Worm (Caenorhabditis elegans) whole organism, young adult: ENCODE data around the gene D1014.5.

Experiments used
- D2030.7 ChIP-seq: fragments of 200-800 bp; sonication (Bioruptor generic); IDR thresholded peaks from 2 replicates; pipeline ENCODE4 v1.3.6; 2022; ENCODE audit warnings: missing genetic modification reagents, missing genetic modification characterization, missing compliant biosample characterization
- F33H1.4 ChIP-seq: fragments of 200-800 bp; sonication (Bioruptor generic); IDR thresholded peaks from 2 replicates; pipeline ENCODE4 v1.3.6; 2022; ENCODE audit warnings: missing genetic modification reagents, missing genetic modification characterization, missing compliant biosample characterization
- F49E8.2 ChIP-seq: sonication (generic microtip); optimal IDR thresholded peaks from 3 replicates; lab custom pipeline; 2017; ENCODE audit warnings: missing genetic modification characterization, mild to moderate bottlenecking, missing compliant biosample characterization, antibody characterized with exemption, moderate library complexity; ENCODE audit not compliant: insufficient read depth
- F57A8.1 ChIP-seq: fragments of 200-800 bp; sonication (Bioruptor generic); optimal IDR thresholded peaks from 2 replicates; lab custom pipeline; 2018; ENCODE audit warnings: mild to moderate bottlenecking, missing genetic modification characterization, moderate library complexity, missing compliant biosample characterization
- T07F8.4 ChIP-seq: sonication (generic microtip); optimal IDR thresholded peaks from 2 replicates; lab custom pipeline; 2016; ENCODE audit warnings: mild to moderate bottlenecking, missing genetic modification characterization, moderate library complexity, missing compliant biosample characterization
- T26A5.8 ChIP-seq: sonication (generic microtip); optimal IDR thresholded peaks from 2 replicates; lab custom pipeline; 2016; ENCODE audit warnings: missing genetic modification characterization, missing compliant biosample characterization
- Y56A3A.18 ChIP-seq: fragments of 200-800 bp; sonication (Bioruptor generic); IDR thresholded peaks from 2 replicates; pipeline ENCODE4 v1.3.6; 2022; ENCODE audit warnings: missing genetic modification reagents, missing genetic modification characterization, missing compliant biosample characterization
- Y95B8A.8 ChIP-seq: fragments of 200-800 bp; sonication (Bioruptor generic); IDR thresholded peaks from 2 replicates; pipeline ENCODE4 v1.3.6; 2022; ENCODE audit warnings: missing genetic modification reagents, missing genetic modification characterization, missing compliant biosample characterization
- atf-7 ChIP-seq: sonication (generic microtip); optimal IDR thresholded peaks from 2 replicates; lab custom pipeline; 2017; ENCODE audit warnings: mild to moderate bottlenecking, missing genetic modification characterization, missing compliant biosample characterization
- athp-1 ChIP-seq: sonication (generic microtip); optimal IDR thresholded peaks from 2 replicates; lab custom pipeline; 2017; ENCODE audit warnings: mild to moderate bottlenecking, missing genetic modification characterization, missing compliant biosample characterization
- attf-5 ChIP-seq: fragments of 200-800 bp; sonication (Bioruptor generic); optimal IDR thresholded peaks from 2 replicates; lab custom pipeline; 2018; ENCODE audit warnings: mild to moderate bottlenecking, missing genetic modification characterization, missing compliant biosample characterization
- bed-1 ChIP-seq: fragments of 200-800 bp; sonication (Bioruptor generic); IDR thresholded peaks from 2 replicates; pipeline ENCODE4 v1.3.6; 2022; ENCODE audit warnings: missing genetic modification reagents, missing genetic modification characterization, missing compliant biosample characterization
- cebp-1 ChIP-seq, 2 experiments: fragments of 200-800 bp in 1 of 2; sonication (Bioruptor generic) in 1 of 2; sonication (generic microtip) in 1 of 2; IDR thresholded peaks in 1 of 2; optimal IDR thresholded peaks in 1 of 2; 2 replicates each; pipeline versions ENCODE4 v1.3.6 to Lab custom; 2017 to 2022; ENCODE audit warnings: missing compliant biosample characterization in 2 of 2, missing genetic modification characterization in 2 of 2, mild to moderate bottlenecking in 1 of 2, missing genetic modification reagents in 1 of 2, moderate library complexity in 1 of 2
- ceh-100 ChIP-seq: fragments of 200-800 bp; sonication (Bioruptor generic); IDR thresholded peaks from 2 replicates; pipeline ENCODE4 v1.3.6; 2022; ENCODE audit warnings: missing genetic modification reagents, missing genetic modification characterization, missing compliant biosample characterization
- ceh-40 ChIP-seq: fragments of 200-800 bp; sonication (Bioruptor generic); IDR thresholded peaks from 2 replicates; pipeline ENCODE4 v1.3.6; 2022; ENCODE audit warnings: missing genetic modification characterization, missing compliant biosample characterization
- ceh-58 ChIP-seq: fragments of 200-800 bp; sonication (Bioruptor generic); IDR thresholded peaks from 2 replicates; pipeline ENCODE4 v1.3.6; 2022; ENCODE audit warnings: missing genetic modification characterization, missing compliant biosample characterization
- die-1 ChIP-seq: sonication (generic microtip); optimal IDR thresholded peaks from 2 replicates; lab custom pipeline; 2016; ENCODE audit warnings: missing genotype, mild to moderate bottlenecking, missing genetic modification characterization, missing compliant biosample characterization
- dox-1 ChIP-seq: fragments of 200-800 bp; sonication (Bioruptor generic); IDR thresholded peaks from 2 replicates; pipeline ENCODE4 v1.3.6; 2022; ENCODE audit warnings: missing genetic modification reagents, missing genetic modification characterization, missing compliant biosample characterization
- efl-1 ChIP-seq: fragments of 150-350 bp; optimal IDR thresholded peaks from 2 replicates; lab custom pipeline; 2014; ENCODE audit warnings: missing biosample characterization, missing genetic modification reagents, missing genetic modification characterization
- egl-18 ChIP-seq: fragments of 200-800 bp; sonication (Bioruptor generic); IDR thresholded peaks from 2 replicates; pipeline ENCODE4 v1.3.6; 2022; ENCODE audit warnings: missing genetic modification reagents, missing genetic modification characterization, missing compliant biosample characterization
- egl-44 ChIP-seq: fragments of 200-800 bp; sonication (Bioruptor generic); IDR thresholded peaks from 2 replicates; pipeline ENCODE4 v1.3.6; 2022; ENCODE audit warnings: missing genetic modification reagents, missing genetic modification characterization, missing compliant biosample characterization
- ekl-4 ChIP-seq: fragments of 200-800 bp; sonication (Bioruptor generic); IDR thresholded peaks from 2 replicates; pipeline ENCODE4 v1.3.6; 2022; ENCODE audit warnings: missing genetic modification reagents, missing genetic modification characterization, missing compliant biosample characterization
- gei-17 ChIP-seq: fragments of 200-800 bp; sonication (Bioruptor generic); optimal IDR thresholded peaks from 2 replicates; lab custom pipeline; 2018; ENCODE audit warnings: mild to moderate bottlenecking, missing genetic modification characterization, missing compliant biosample characterization
- him-1 ChIP-seq: sonication (generic microtip); optimal IDR thresholded peaks from 2 replicates; lab custom pipeline; 2016; ENCODE audit warnings: missing genotype, missing genetic modification reagents, missing genetic modification characterization, missing compliant biosample characterization
- hlh-12 ChIP-seq: sonication (generic microtip); optimal IDR thresholded peaks from 2 replicates; lab custom pipeline; 2016; ENCODE audit warnings: missing genetic modification characterization, missing compliant biosample characterization
- hsf-1 ChIP-seq: fragments of 200-800 bp; sonication (Bioruptor generic); IDR thresholded peaks from 2 replicates; pipeline ENCODE4 v1.3.6; 2022; ENCODE audit warnings: missing genetic modification reagents, missing genetic modification characterization, missing compliant biosample characterization
- lag-1 ChIP-seq: fragments of 200-800 bp; sonication (Bioruptor generic); IDR thresholded peaks from 2 replicates; pipeline ENCODE4 v1.3.6; 2022; ENCODE audit warnings: missing genetic modification reagents, missing genetic modification characterization, missing compliant biosample characterization
- lin-35 ChIP-seq, 3 experiments: fragments of 150-350 bp in 2 of 3; sonication (generic microtip) in 1 of 3; optimal IDR thresholded peaks; 2 replicates each; lab custom pipeline; 2014 to 2018; ENCODE audit warnings: missing biosample characterization in 3 of 3, missing genetic modification characterization in 3 of 3, missing genetic modification reagents in 3 of 3
- lir-1 ChIP-seq: fragments of 200-800 bp; sonication (Bioruptor generic); conservative IDR thresholded peaks from 2 replicates; pipeline ENCODE4 v1.3.6; 2022; ENCODE audit warnings: missing genetic modification reagents, missing genetic modification characterization, missing compliant biosample characterization
- lsy-27 ChIP-seq: sonication (generic microtip); optimal IDR thresholded peaks from 2 replicates; lab custom pipeline; 2017; ENCODE audit warnings: missing genetic modification characterization, mild to moderate bottlenecking, missing compliant biosample characterization, antibody characterized with exemption, missing genotype, borderline replicate concordance; ENCODE audit not compliant: insufficient read depth
- madf-6 ChIP-seq: fragments of 200-800 bp; sonication (Bioruptor generic); IDR thresholded peaks from 2 replicates; pipeline ENCODE4 v1.3.6; 2022; ENCODE audit warnings: missing genetic modification reagents, missing genetic modification characterization, missing compliant biosample characterization
- madf-8 ChIP-seq: fragments of 200-800 bp; sonication (Bioruptor generic); conservative IDR thresholded peaks from 2 replicates; pipeline ENCODE4 v1.3.6; 2022; ENCODE audit warnings: missing genetic modification reagents, missing genetic modification characterization, missing compliant biosample characterization
- nfyb-1 ChIP-seq: fragments of 200-800 bp; sonication (Bioruptor generic); IDR thresholded peaks from 2 replicates; pipeline ENCODE4 v1.3.6; 2022; ENCODE audit warnings: missing genetic modification reagents, missing genetic modification characterization, missing compliant biosample characterization
- nhr-120 ChIP-seq: fragments of 200-800 bp; sonication (Bioruptor generic); IDR thresholded peaks from 2 replicates; pipeline ENCODE4 v1.3.6; 2022; ENCODE audit warnings: missing genetic modification characterization, missing compliant biosample characterization
- nhr-179 ChIP-seq: sonication (generic microtip); optimal IDR thresholded peaks from 2 replicates; lab custom pipeline; 2016; ENCODE audit warnings: mild to moderate bottlenecking, missing genetic modification characterization, missing compliant biosample characterization
- nhr-27 ChIP-seq: fragments of 200-800 bp; sonication (Bioruptor generic); optimal IDR thresholded peaks from 2 replicates; lab custom pipeline; 2018; ENCODE audit warnings: mild to moderate bottlenecking, missing genetic modification characterization, moderate library complexity, missing compliant biosample characterization
- nhr-90 ChIP-seq: sonication (generic microtip); optimal IDR thresholded peaks from 2 replicates; lab custom pipeline; 2016; ENCODE audit warnings: missing genotype, mild to moderate bottlenecking, missing genetic modification characterization, missing compliant biosample characterization
- rcor-1 ChIP-seq: fragments of 200-800 bp; sonication (Bioruptor generic); IDR thresholded peaks from 2 replicates; pipeline ENCODE4 v1.3.6; 2022; ENCODE audit warnings: missing genetic modification reagents, missing genetic modification characterization, missing compliant biosample characterization
- rpc-1 ChIP-seq, 2 experiments: fragments of 150-350 bp in 1 of 2; sonication (generic microtip) in 1 of 2; optimal IDR thresholded peaks; 2 replicates each; lab custom pipeline; 2014 to 2018; ENCODE audit warnings: missing biosample characterization in 1 of 2, missing genetic modification characterization in 1 of 2, missing genetic modification reagents in 1 of 2, missing genotype in 1 of 2
- sdz-38 ChIP-seq: sonication (generic microtip); optimal IDR thresholded peaks from 2 replicates; lab custom pipeline; 2016; ENCODE audit warnings: missing genotype, missing genetic modification characterization, missing compliant biosample characterization
- sea-2 ChIP-seq: fragments of 200-800 bp; sonication (Bioruptor generic); IDR thresholded peaks from 2 replicates; pipeline ENCODE4 v1.3.6; 2022; ENCODE audit warnings: missing genetic modification characterization, missing compliant biosample characterization
- snpc-1.3 ChIP-seq: sonication (generic microtip); optimal IDR thresholded peaks from 2 replicates; lab custom pipeline; 2017; ENCODE audit warnings: missing genetic modification characterization, mild to moderate bottlenecking, missing compliant biosample characterization, antibody characterized with exemption, moderate library complexity, missing genotype, missing genetic modification reagents; ENCODE audit not compliant: insufficient read depth
- tbx-9 ChIP-seq: sonication (generic microtip); optimal IDR thresholded peaks from 2 replicates; lab custom pipeline; 2016; ENCODE audit warnings: borderline replicate concordance, missing genetic modification characterization, inconsistent platforms, missing compliant biosample characterization
- unc-62 ChIP-seq: fragments of 150-350 bp; optimal IDR thresholded peaks from 2 replicates; lab custom pipeline; 2014; ENCODE audit warnings: missing biosample characterization, missing genetic modification reagents, missing genetic modification characterization
- xnd-1 ChIP-seq: sonication (generic microtip); optimal IDR thresholded peaks from 2 replicates; lab custom pipeline; 2016; ENCODE audit warnings: missing genotype, missing genetic modification reagents, missing genetic modification characterization, missing compliant biosample characterization
- ztf-18 ChIP-seq: sonication (generic microtip); optimal IDR thresholded peaks from 2 replicates; lab custom pipeline; 2016; ENCODE audit warnings: missing genotype, mild to moderate bottlenecking, missing genetic modification characterization, missing compliant biosample characterization

Gene D1014.5

ce11 chrV:8129719-8130118 is 6.2 kb downstream of the D1014.5 start:
- TF ChIP-seq madf-6 (GFP tag; lab: Robert Waterston, UW) (peak; percentile 38; the same call in 1 of the 2 replicates), nhr-90 (tag; lab: Kevin White, UChicago) (no peak), dox-1 (GFP tag; lab: Robert Waterston, UW) (no peak), gei-17 (GFP tag; lab: Kevin White, UChicago) (no peak), ceh-100 (GFP tag; lab: Robert Waterston, UW) (peak; percentile 34; the same call in 1 of the 2 replicates), T26A5.8 (no peak), lir-1 (no peak), Y56A3A.18 (no peak), D2030.7 (GFP tag; lab: Robert Waterston, UW) (peak; percentile 47), snpc-1.3 (peak; percentile 16), egl-18 (GFP tag; lab: Robert Waterston, UW) (no peak), hsf-1 (peak; percentile 66), rpc-1 (optimal IDR thresholded peaks at IDR 0.05; lab: Kevin White, UChicago) (peak; percentile 28), rpc-1 (tag; optimal IDR thresholded peaks at IDR 0.05; lab: Kevin White, UChicago) (no peak), F49E8.2 (tag; lab: Kevin White, UChicago) (no peak), rcor-1 (GFP tag; lab: Robert Waterston, UW) (peak; percentile 14; the same call in 1 of the 2 replicates), ceh-40 (GFP tag; lab: Robert Waterston, UW) (0 out of 2 replicates have a peak, but pooled peaks have one; percentile 22), lag-1 (GFP tag; lab: Robert Waterston, UW) (no peak), F33H1.4 (no peak), lin-35 (GFP tag; optimal IDR thresholded peaks at IDR 0.05; lab: Kevin White, UChicago) (no peak), die-1 (tag; lab: Kevin White, UChicago) (no peak), hlh-12 (tag; lab: Kevin White, UChicago) (no peak)

ce11 chrV:8130149-8130661 is 6.7 kb downstream of the D1014.5 start, which contains the start of gene snap-1:
Gene snap-1 (plus strand): TSS chrV:8130611.
- TF ChIP-seq nfyb-1 (GFP tag; lab: Robert Waterston, UW) (no peak), ekl-4 (GFP tag; lab: Robert Waterston, UW) (no peak), nhr-120 (GFP tag; lab: Robert Waterston, UW) (no peak), xnd-1 (tag; lab: Kevin White, UChicago) (no peak), madf-8 (GFP tag; lab: Robert Waterston, UW) (no peak), efl-1 (GFP tag; lab: Kevin White, UChicago) (no peak), him-1 (tag; lab: Kevin White, UChicago) (no peak), ztf-18 (no peak), nhr-27 (tag; lab: Kevin White, UChicago) (no peak), ceh-58 (GFP tag; lab: Robert Waterston, UW) (no peak), egl-44 (GFP tag; lab: Robert Waterston, UW) (no peak), D2030.7 (GFP tag; lab: Robert Waterston, UW) (no peak), atf-7 (tag; lab: Kevin White, UChicago) (no peak), bed-1 (no peak), F57A8.1 (GFP tag; lab: Kevin White, UChicago) (no peak), attf-5 (GFP tag; lab: Kevin White, UChicago) (peak; percentile 83), rpc-1 (optimal IDR thresholded peaks at IDR 0.05; lab: Kevin White, UChicago) (no peak), rpc-1 (tag; optimal IDR thresholded peaks at IDR 0.05; lab: Kevin White, UChicago) (no peak), Y95B8A.8 (GFP tag; lab: Robert Waterston, UW) (no peak), T07F8.4 (tag; lab: Kevin White, UChicago) (no peak), nhr-179 (no peak), sdz-38 (tag; lab: Kevin White, UChicago) (no peak), tbx-9 (no peak), rcor-1 (GFP tag; lab: Robert Waterston, UW) (no peak), athp-1 (no peak), cebp-1 (GFP tag; IDR thresholded peaks at IDR 0.05; lab: Robert Waterston, UW) (peak; percentile 90), cebp-1 (tag; optimal IDR thresholded peaks at IDR 0.05; lab: Kevin White, UChicago) (peak; percentile 95), unc-62 (no peak), F49E8.2 (tag; lab: Kevin White, UChicago) (no peak), lsy-27 (tag; lab: Kevin White, UChicago) (no peak), F33H1.4 (no peak), sea-2 (no peak), die-1 (tag; lab: Kevin White, UChicago) (no peak)
